Worm (Caenorhabditis elegans): ENCODE measurements around the gene rme-6.

The rme-6 gene

ce11 chrX:1089676-1090075 is 7.3 kb upstream of the rme-6 start (continued):
- no peak for TF ChIP-seq snpc-4 (GFP tag; optimal IDR thresholded peaks at IDR 0.05)
- TF ChIP-seq snpc-4 (tag; optimal IDR thresholded peaks at IDR 0.05): peak in 1 of 4 experiments; percentile 43
- peak; percentile 14; the same call in 1 of the 2 replicates for TF ChIP-seq madf-6 (GFP tag; IDR thresholded peaks at IDR 0.05)
- TF ChIP-seq nhr-120 (GFP tag; IDR thresholded peaks at IDR 0.05): no peak
- peak; percentile 32 for TF ChIP-seq snpc-1.3 (tag; optimal IDR thresholded peaks at IDR 0.05; ENCODE audit: insufficient read depth)
- TF ChIP-seq F39B2.1 (GFP tag; IDR thresholded peaks at IDR 0.05): no peak
- no peak for TF ChIP-seq aptf-3 (GFP tag; IDR thresholded peaks at IDR 0.05)
- 0 out of 2 replicates have a peak, but pooled peaks have one; percentile 53 for TF ChIP-seq ztf-25 (GFP tag; IDR thresholded peaks at IDR 0.05)
- TF ChIP-seq sea-2 (GFP tag; IDR thresholded peaks at IDR 0.05): no peak
- no peak for TF ChIP-seq dpff-1 (tag; optimal IDR thresholded peaks at IDR 0.05)
- no peak for TF ChIP-seq F33H1.4 (GFP tag; IDR thresholded peaks at IDR 0.05)
- TF ChIP-seq dox-1 (GFP tag; IDR thresholded peaks at IDR 0.05): 0 out of 2 replicates have a peak, but pooled peaks have one; percentile 27
- TF ChIP-seq mel-28 (tag; optimal IDR thresholded peaks at IDR 0.05; ENCODE audit: borderline replicate concordance): no peak
- TF ChIP-seq ama-1 (optimal IDR thresholded peaks at IDR 0.05): no peak
- TF ChIP-seq ama-1 (GFP tag; optimal IDR thresholded peaks at IDR 0.05): no peak
- no peak for TF ChIP-seq ceh-27 (GFP tag; optimal IDR thresholded peaks at IDR 0.05)
- no peak for TF ChIP-seq hmg-20 (GFP tag; IDR thresholded peaks at IDR 0.05)
- TF ChIP-seq him-1 (tag; optimal IDR thresholded peaks at IDR 0.05): peak; percentile 50
- TF ChIP-seq lsy-27 (tag; optimal IDR thresholded peaks at IDR 0.05; ENCODE audit: borderline replicate concordance, insufficient read depth): no peak
- TF ChIP-seq Y56A3A.18 (GFP tag; IDR thresholded peaks at IDR 0.05): no peak
- TF ChIP-seq pbrm-1 (GFP tag; IDR thresholded peaks at IDR 0.05): peak; percentile 71
- TF ChIP-seq F22D6.2 (tag; optimal IDR thresholded peaks at IDR 0.05): no peak
- TF ChIP-seq D2030.7 (GFP tag; IDR thresholded peaks at IDR 0.05): peak; percentile 65
- peak; percentile 7 for TF ChIP-seq attf-5 (GFP tag; optimal IDR thresholded peaks at IDR 0.05)
- no peak for TF ChIP-seq repo-1 (tag; optimal IDR thresholded peaks at IDR 0.05)
- no peak for TF ChIP-seq hsf-1 (GFP tag; IDR thresholded peaks at IDR 0.05)
- TF ChIP-seq efl-1 (GFP tag; optimal IDR thresholded peaks at IDR 0.05): no peak
- TF ChIP-seq tbp1 (GFP tag; optimal IDR thresholded peaks at IDR 0.05): peak; percentile 88

ce11 chrX:1093154-1093553 is 3.8 kb upstream of the rme-6 start:
- TF ChIP-seq lin-54 (GFP tag; optimal IDR thresholded peaks at IDR 0.05): peak; percentile 46
- peak; percentile 67 for TF ChIP-seq ekl-4 (GFP tag; IDR thresholded peaks at IDR 0.05)
- TF ChIP-seq let-607 (tag; optimal IDR thresholded peaks at IDR 0.05): peak; percentile 49 to 77
- no peak for TF ChIP-seq rec-8 (tag; optimal IDR thresholded peaks at IDR 0.05)
- TF ChIP-seq ZK185.1 (tag; optimal IDR thresholded peaks at IDR 0.05; ENCODE audit: poor library complexity, severe bottlenecking): peak; percentile 83
- TF ChIP-seq nfya-2 (GFP tag; IDR thresholded peaks at IDR 0.05): no peak
- TF ChIP-seq gei-17 (GFP tag; optimal IDR thresholded peaks at IDR 0.05): peak; percentile 63
- TF ChIP-seq dox-1 (GFP tag; IDR thresholded peaks at IDR 0.05): peak; percentile 81
- TF ChIP-seq somi-1 (GFP tag; optimal IDR thresholded peaks at IDR 0.05): peak; percentile 94
- peak; percentile 61; the same call in 1 of the 2 replicates for TF ChIP-seq lin-26 (GFP tag; IDR thresholded peaks at IDR 0.05)
- TF ChIP-seq die-1 (tag; optimal IDR thresholded peaks at IDR 0.05): peak; percentile 39
- peak; percentile 77 for TF ChIP-seq hmg-1.2 (GFP tag; IDR thresholded peaks at IDR 0.05)
- no peak for TF ChIP-seq attf-6 (GFP tag; IDR thresholded peaks at IDR 0.05)
- peak; percentile 25 for TF ChIP-seq snpc-4 (GFP tag; optimal IDR thresholded peaks at IDR 0.05)
- TF ChIP-seq snpc-4 (tag; optimal IDR thresholded peaks at IDR 0.05): peak in 2 of 4 experiments; percentile 48 to 62
- peak; percentile 82 for TF ChIP-seq egl-44 (GFP tag; IDR thresholded peaks at IDR 0.05)
- TF ChIP-seq tlf-1 (GFP tag; optimal IDR thresholded peaks at IDR 0.05): peak; percentile 29
- TF ChIP-seq nfyb-1 (GFP tag; IDR thresholded peaks at IDR 0.05): peak; percentile 84
- TF ChIP-seq Y56A3A.18 (GFP tag; IDR thresholded peaks at IDR 0.05): peak; percentile 79; the same call in 1 of the 2 replicates
- peak; percentile 60 for TF ChIP-seq nhr-90 (tag; optimal IDR thresholded peaks at IDR 0.05)
- TF ChIP-seq F23B12.7 (tag; optimal IDR thresholded peaks at IDR 0.05; ENCODE audit: insufficient read depth): peak; percentile 64
- TF ChIP-seq bed-2 (GFP tag; IDR thresholded peaks at IDR 0.05): peak; percentile 48; the same call in 1 of the 2 replicates
- TF ChIP-seq F52B5.7 (tag; optimal IDR thresholded peaks at IDR 0.05): no peak
- 0 out of 2 replicates have a peak, but pooled peaks have one; percentile 26 for TF ChIP-seq F39B2.1 (GFP tag; IDR thresholded peaks at IDR 0.05)
- TF ChIP-seq B0035.1 (tag; optimal IDR thresholded peaks at IDR 0.05): peak; percentile 18
